Worm (Caenorhabditis elegans) whole organism, late embryonic: ENCODE results near the gene unc-132.

Source experiments
- ama-1 ChIP-seq: fragments of 150-350 bp; optimal IDR thresholded peaks from 2 replicates; lab custom pipeline; 2014
- ceh-22 ChIP-seq: sonication (generic microtip); optimal IDR thresholded peaks from 2 replicates; lab custom pipeline; 2017; ENCODE audit warnings: missing biosample characterization, missing genetic modification characterization
- ceh-45 ChIP-seq: fragments of 200-800 bp; sonication (Bioruptor generic); IDR thresholded peaks from 2 replicates; pipeline ENCODE4 v1.3.6; 2022; ENCODE audit warnings: missing genetic modification reagents, missing genetic modification characterization, missing compliant biosample characterization
- dmd-4 ChIP-seq: sonication (generic microtip); optimal IDR thresholded peaks from 2 replicates; lab custom pipeline; 2016; ENCODE audit warnings: borderline replicate concordance, missing genetic modification characterization, missing compliant biosample characterization
- fkh-10 ChIP-seq: fragments of 150-350 bp; optimal IDR thresholded peaks from 2 replicates; lab custom pipeline; 2014; ENCODE audit warnings: missing biosample characterization, missing genetic modification reagents, missing genetic modification characterization
- hlh-8 ChIP-seq: sonication (generic microtip); optimal IDR thresholded peaks from 2 replicates; lab custom pipeline; 2016; ENCODE audit warnings: missing genotype, missing genetic modification characterization, missing compliant biosample characterization
- nhr-11 ChIP-seq: fragments of 150-350 bp; optimal IDR thresholded peaks from 2 replicates; lab custom pipeline; 2014; ENCODE audit warnings: missing biosample characterization, missing genetic modification characterization
- sox-4 ChIP-seq: sonication (generic microtip); optimal IDR thresholded peaks from 2 replicates; lab custom pipeline; 2017; ENCODE audit warnings: mild to moderate bottlenecking, missing genetic modification characterization, inconsistent platforms, missing compliant biosample characterization
- tbx-7 ChIP-seq: sonication (generic microtip); optimal IDR thresholded peaks from 2 replicates; lab custom pipeline; 2016; ENCODE audit warnings: missing genotype, missing genetic modification characterization, missing compliant biosample characterization

DNA sequence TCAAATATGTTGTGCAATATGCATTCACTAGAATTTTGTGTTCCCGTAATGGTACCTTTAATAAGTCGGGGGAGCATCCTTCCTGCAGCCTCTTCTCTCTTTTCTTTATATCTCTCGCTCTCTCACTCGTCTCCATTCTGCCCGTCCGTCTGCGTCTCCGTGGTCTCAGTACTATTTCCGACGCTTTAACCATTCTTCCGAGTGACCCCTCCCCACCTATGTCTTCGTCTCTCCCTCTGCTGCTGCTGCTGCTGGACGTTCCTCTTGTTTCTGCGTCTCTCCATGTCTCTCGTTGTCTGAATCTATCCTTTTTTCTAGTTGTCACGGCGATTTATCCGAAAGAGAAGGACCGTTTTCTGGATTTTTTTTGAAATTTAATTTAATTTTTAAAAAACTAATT lies 17.0 kb downstream of the unc-132 start:
- TF ChIP-seq nhr-11 (tag; lab: Kevin White, UChicago), result no peak
- no peak for TF ChIP-seq fkh-10 (GFP tag; lab: Kevin White, UChicago)
- no peak for TF ChIP-seq ceh-45 (GFP tag; lab: Robert Waterston, UW)
- no peak for TF ChIP-seq sox-4 (tag; lab: Kevin White, UChicago)
- TF ChIP-seq dmd-4 (tag; lab: Kevin White, UChicago), result no peak
- TF ChIP-seq ceh-22 (tag; lab: Kevin White, UChicago), result no peak
- TF ChIP-seq tbx-7 (tag; lab: Kevin White, UChicago), result no peak
- TF ChIP-seq ama-1 (lab: Kevin White, UChicago), result no peak
- no peak for TF ChIP-seq hlh-8
